Fruit fly (Drosophila melanogaster): ENCODE measurements around the gene Spn.

- TF ChIP-seq CG9932 (GFP tag; IDR thresholded peaks at IDR 0.05) (no peak), CG17186 (GFP tag; optimal IDR thresholded peaks at IDR 0.05) (no peak), pan (optimal IDR thresholded peaks at IDR 0.05) (no peak), pan (GFP tag; optimal IDR thresholded peaks at IDR 0.05 in 1 of 2, IDR thresholded peaks at IDR 0.05 in 1 of 2) (no peak), Chrac-16 (GFP tag; optimal IDR thresholded peaks at IDR 0.05) (no peak), Side (GFP tag; optimal IDR thresholded peaks at IDR 0.05) (no peak), CG12769 (tag; optimal IDR thresholded peaks at IDR 0.05) (no peak), toy (GFP tag; IDR thresholded peaks at IDR 0.05) (no peak)
Measured at dm6 chr3L:2503465-2503864, 50.6 kb downstream of the Spn start, which contains the start of gene CG16758.
